Fruit fly (Drosophila melanogaster): ENCODE results near the gene CG4678.

Gene CG4678

DNA sequence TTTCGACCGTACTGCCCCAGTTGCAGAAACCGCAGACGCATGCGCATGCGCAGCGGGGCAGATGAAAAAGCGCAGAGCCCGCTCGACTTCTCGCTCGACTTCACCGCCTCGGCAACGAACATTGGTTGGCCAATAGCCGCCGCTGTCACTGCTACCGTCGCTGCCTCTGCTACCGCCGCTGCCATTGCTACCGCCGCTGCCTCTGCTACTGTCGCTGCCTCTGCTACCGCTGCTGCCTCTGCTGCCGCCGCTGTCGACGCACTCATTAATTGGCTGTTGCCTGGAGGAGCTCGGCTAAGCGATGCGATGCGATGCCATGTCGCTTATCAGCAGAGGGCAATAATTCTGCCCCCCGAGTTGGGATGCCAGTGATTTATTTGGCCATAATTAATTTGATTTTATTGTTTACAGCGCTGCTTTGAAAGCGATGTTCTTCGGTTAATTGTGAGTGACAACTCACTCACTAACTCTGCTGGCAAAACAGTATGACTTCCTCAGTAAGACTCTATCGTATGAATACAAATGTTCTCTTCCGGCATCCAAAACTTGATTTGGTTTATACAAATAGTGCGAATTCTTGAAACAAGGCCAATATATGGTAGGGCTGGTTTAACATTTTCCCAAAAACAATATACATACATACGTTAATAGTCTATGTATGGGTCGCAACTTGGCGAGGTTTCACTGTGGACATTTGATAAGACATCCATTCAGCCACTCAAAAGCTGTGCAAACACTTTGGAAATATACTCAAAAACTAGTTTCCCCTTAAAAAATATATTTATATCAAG, 25.0 kb upstream of the CG4678 start (continued):
- TF ChIP-seq vnd (GFP tag; IDR thresholded peaks at IDR 0.05; ENCODE audit: partially characterized antibody) (no peak), CG10267 (tag; optimal IDR thresholded peaks at IDR 0.05) (no peak), CG1832 (GFP tag; optimal IDR thresholded peaks at IDR 0.05) (no peak), Myb (GFP tag; optimal IDR thresholded peaks at IDR 0.05) (no peak), Ravus (GFP tag; IDR thresholded peaks at IDR 0.05) (no peak), CG9876 (GFP tag; optimal IDR thresholded peaks at IDR 0.05) (no peak), yki (optimal IDR thresholded peaks at IDR 0.05) (no peak), Eip74EF (GFP tag; optimal IDR thresholded peaks at IDR 0.05) (peak in 1 of 2 experiments; percentile 10), CG2202 (tag; optimal IDR thresholded peaks at IDR 0.05) (no peak), CG13123 (GFP tag; optimal IDR thresholded peaks at IDR 0.05) (no peak), lov (optimal IDR thresholded peaks at IDR 0.05) (no peak), lov (GFP tag; IDR thresholded peaks at IDR 0.05) (no peak), CG1792 (GFP tag; optimal IDR thresholded peaks at IDR 0.05) (no peak), CG34224 (GFP tag; IDR thresholded peaks at IDR 0.05; ENCODE audit: partially characterized antibody) (0 out of 3 replicates have a peak, but pooled peaks have one; percentile 12), Fer2 (tag; optimal IDR thresholded peaks at IDR 0.05) (no peak), CG9932 (GFP tag; IDR thresholded peaks at IDR 0.05) (peak; percentile 33; the same call in 1 of the 2 replicates), CHES-1-like (GFP tag; optimal IDR thresholded peaks at IDR 0.05) (peak; percentile 8), CG3163 (GFP tag; optimal IDR thresholded peaks at IDR 0.05) (no peak), CG15011 (GFP tag; optimal IDR thresholded peaks at IDR 0.05) (no peak), C15 (GFP tag; IDR thresholded peaks at IDR 0.05) (no peak), CG10147 (GFP tag; optimal IDR thresholded peaks at IDR 0.05) (no peak), Adf1 (GFP tag; IDR thresholded peaks at IDR 0.05) (peak; percentile 97), cg (GFP tag; optimal IDR thresholded peaks at IDR 0.05) (no peak), CG8089 (GFP tag; optimal IDR thresholded peaks at IDR 0.05) (no peak), CG10462 (GFP tag; optimal IDR thresholded peaks at IDR 0.05) (no peak), chinmo (GFP tag; IDR thresholded peaks at IDR 0.05; ENCODE audit: partially characterized antibody) (0 out of 4 replicates have a peak, but pooled peaks have one; percentile 45), Fer1 (GFP tag; optimal IDR thresholded peaks at IDR 0.05) (peak; percentile 27), Sry-β (GFP tag; optimal IDR thresholded peaks at IDR 0.05) (no peak), CG1529 (GFP tag; optimal IDR thresholded peaks at IDR 0.05) (no peak)

DNA sequence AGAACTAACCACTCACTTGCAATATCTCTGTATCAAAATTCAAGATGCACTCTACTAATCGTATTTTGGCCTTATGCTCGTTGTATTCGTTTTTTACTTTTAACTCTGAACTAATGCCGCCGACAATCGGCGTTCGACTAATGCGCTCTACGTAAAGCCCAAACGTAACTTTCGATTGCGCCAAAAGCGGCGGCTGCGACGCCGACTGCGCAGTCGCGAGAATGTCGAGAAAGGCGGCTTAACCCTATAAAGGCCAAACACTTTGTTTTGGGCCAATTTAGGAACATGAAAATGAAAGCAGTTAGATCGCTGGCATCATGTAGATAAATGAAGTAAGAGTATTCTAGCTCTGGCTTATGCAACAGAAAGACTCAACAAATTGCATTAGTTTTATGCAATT, 23.0 kb upstream of the CG4678 start:
- TF ChIP-seq Adf1 (GFP tag; IDR thresholded peaks at IDR 0.05) (peak; percentile 58; the same call in 1 of the 2 replicates), CG9437 (GFP tag; optimal IDR thresholded peaks at IDR 0.05) (peak; percentile 62), HmgZ (tag; optimal IDR thresholded peaks at IDR 0.05) (no peak)

DNA sequence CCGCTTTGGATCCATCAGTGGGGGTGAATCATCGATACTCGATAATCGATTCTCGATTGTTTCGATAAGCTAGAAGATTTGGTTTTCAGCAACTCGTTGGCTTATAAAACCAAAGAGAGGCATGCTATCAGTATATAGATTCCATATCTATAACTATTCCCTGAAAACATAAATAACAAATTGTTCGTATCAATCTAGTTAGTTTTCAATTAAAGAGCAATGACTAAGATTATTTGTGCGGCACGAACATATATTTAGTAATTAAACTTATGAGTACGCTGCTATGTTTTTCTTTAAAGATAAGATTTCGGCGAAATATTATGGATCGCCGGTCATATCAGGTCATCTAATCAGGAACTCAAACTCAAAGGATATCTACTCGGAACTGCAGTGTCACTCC, 21.4 kb upstream of the CG4678 start:
- TF ChIP-seq sima (GFP tag; optimal IDR thresholded peaks at IDR 0.05) (no peak), pita (GFP tag; optimal IDR thresholded peaks at IDR 0.05) (no peak), Dref (GFP tag; IDR thresholded peaks at IDR 0.05) (no peak), CG17328 (GFP tag; IDR thresholded peaks at IDR 0.05) (no peak), dm (GFP tag; optimal IDR thresholded peaks at IDR 0.05) (no peak), dysf (GFP tag; IDR thresholded peaks at IDR 0.05) (no peak), CG43689 (GFP tag; IDR thresholded peaks at IDR 0.05) (no peak), exex (tag; optimal IDR thresholded peaks at IDR 0.05) (peak; percentile 98)
